Worm (Caenorhabditis elegans): ENCODE data around the gene nhr-158.

- TF ChIP-seq blmp-1 (tag; optimal IDR thresholded peaks at IDR 0.05; ENCODE audit: insufficient read depth): no peak
- TF ChIP-seq lin-39 (tag; optimal IDR thresholded peaks at IDR 0.05): no peak
- no peak for TF ChIP-seq unc-39 (tag; optimal IDR thresholded peaks at IDR 0.05)
- no peak for TF ChIP-seq gmeb-1 (tag; optimal IDR thresholded peaks at IDR 0.05)
- TF ChIP-seq nhr-237 (tag; optimal IDR thresholded peaks at IDR 0.05): no peak
- no peak for TF ChIP-seq elt-1 (tag; optimal IDR thresholded peaks at IDR 0.05)
- TF ChIP-seq unc-62 (GFP tag; optimal IDR thresholded peaks at IDR 0.05): no peak
- no peak for TF ChIP-seq skn-1 (tag; optimal IDR thresholded peaks at IDR 0.05)
- no peak for TF ChIP-seq nhr-23 (tag; optimal IDR thresholded peaks at IDR 0.05)
- TF ChIP-seq ceh-82 (tag; optimal IDR thresholded peaks at IDR 0.05): no peak
- no peak for TF ChIP-seq zag-1 (tag; optimal IDR thresholded peaks at IDR 0.05)
- no peak for TF ChIP-seq fos-1 (tag; optimal IDR thresholded peaks at IDR 0.05)
- no peak for TF ChIP-seq egl-27 (tag; optimal IDR thresholded peaks at IDR 0.05)
- TF ChIP-seq mab-5 (tag; optimal IDR thresholded peaks at IDR 0.05): no peak
Measured at ce11 chrV:3847268-3847667, 26.7 kb downstream of the nhr-158 start, which contains the start of gene nhr-185.

All from whole organism, L2 larva.